Worm (Caenorhabditis elegans): ENCODE measurements around the gene C44H9.7.

C44H9.7 gene

ce11 chrV:12854766-12855165 is at the start of gene C44H9.7:
TSS of gene C44H9.7 (minus strand) at chrV:12854866.
- peak; percentile 53 for TF ChIP-seq elt-2 (tag; optimal IDR thresholded peaks at IDR 0.05)
- TF ChIP-seq pax-1 (tag; optimal IDR thresholded peaks at IDR 0.05): no peak

ce11 chrV:12904054-12904453 is 49.4 kb upstream of the C44H9.7 start, which contains the start of gene ttr-27:
TSS of gene ttr-27 (minus strand) at chrV:12904098.
- TF ChIP-seq tbx-2 (tag; optimal IDR thresholded peaks at IDR 0.05) (no peak), hlh-15 (tag; optimal IDR thresholded peaks at IDR 0.05) (no peak), ceh-31 (tag; optimal IDR thresholded peaks at IDR 0.05) (no peak), Y22D7AL.16 (tag; optimal IDR thresholded peaks at IDR 0.05) (no peak), ceh-30 (tag; optimal IDR thresholded peaks at IDR 0.05) (no peak), pros-1 (tag; optimal IDR thresholded peaks at IDR 0.05) (no peak), pha-2 (tag; optimal IDR thresholded peaks at IDR 0.05) (no peak), ttx-3 (tag; optimal IDR thresholded peaks at IDR 0.05) (no peak), ets-4 (tag; optimal IDR thresholded peaks at IDR 0.05) (no peak), ceh-14 (tag; optimal IDR thresholded peaks at IDR 0.05) (no peak)

DNA sequence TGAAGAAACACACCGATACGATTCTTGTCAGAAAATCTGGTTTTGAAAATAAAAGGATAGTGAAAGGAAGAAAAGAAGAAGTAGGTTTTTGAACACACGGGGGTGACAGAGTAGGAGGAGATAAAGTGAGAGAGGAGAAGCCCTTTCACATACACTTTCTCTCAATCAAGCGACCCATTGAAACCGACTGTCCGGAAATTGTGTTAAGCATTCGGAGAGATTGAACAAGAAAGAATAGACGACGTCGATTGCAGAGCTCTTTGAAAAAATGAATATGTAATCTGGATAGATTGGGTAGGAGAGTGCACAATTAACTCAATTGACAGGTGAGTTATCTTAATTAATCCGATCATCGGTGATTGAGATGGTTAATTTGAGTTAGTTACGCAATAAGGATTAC is 46.6 kb upstream of the C44H9.7 start:
- TF ChIP-seq unc-42 (tag; optimal IDR thresholded peaks at IDR 0.05) (peak; percentile 95), ceh-30 (tag; optimal IDR thresholded peaks at IDR 0.05) (no peak)

DNA sequence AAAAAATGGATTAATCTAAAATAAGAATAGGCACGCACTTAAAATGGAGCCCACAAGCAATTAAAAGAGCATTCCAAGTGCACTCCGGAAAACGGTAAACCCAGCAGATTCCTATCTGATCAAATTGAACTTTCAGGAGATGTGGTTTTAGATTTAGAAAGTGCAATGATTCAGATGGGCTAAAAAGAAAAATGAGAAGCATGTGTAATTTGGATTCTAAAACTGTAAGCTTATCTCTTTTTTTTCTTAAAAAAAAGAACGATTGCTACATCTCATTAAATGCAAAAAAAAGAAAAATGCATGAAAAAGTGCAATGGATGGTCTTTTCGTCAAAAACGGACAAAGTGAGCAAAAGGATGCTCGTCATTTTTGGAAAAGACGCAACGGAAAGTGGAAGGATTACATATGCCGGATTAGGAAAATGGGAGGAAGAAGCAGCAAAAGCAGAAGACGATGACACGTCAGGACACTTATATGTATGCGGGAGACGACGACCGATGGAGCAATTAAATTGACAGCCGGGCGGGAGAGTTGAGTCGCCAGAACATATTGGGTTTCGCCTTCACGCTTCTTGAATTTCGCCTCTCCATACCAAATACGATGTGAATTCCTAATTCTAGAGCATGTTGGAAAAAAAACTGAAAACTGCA is 44.0 kb upstream of the C44H9.7 start:
- TF ChIP-seq lim-6 (tag; optimal IDR thresholded peaks at IDR 0.05) (no peak), elt-2 (tag; optimal IDR thresholded peaks at IDR 0.05) (no peak), dve-1 (tag; optimal IDR thresholded peaks at IDR 0.05) (no peak), T23F11.4 (GFP tag; optimal IDR thresholded peaks at IDR 0.05) (no peak), hlh-13 (GFP tag; optimal IDR thresholded peaks at IDR 0.05) (no peak), ceh-19 (GFP tag; optimal IDR thresholded peaks at IDR 0.05) (peak; percentile 40), ceh-34 (tag; optimal IDR thresholded peaks at IDR 0.05) (peak; percentile 47)

- TF ChIP-seq ceh-48 (tag; optimal IDR thresholded peaks at IDR 0.05): no peak
- TF ChIP-seq pag-3 (tag; optimal IDR thresholded peaks at IDR 0.05; ENCODE audit: borderline replicate concordance): no peak
- no peak for TF ChIP-seq unc-55 (GFP tag; optimal IDR thresholded peaks at IDR 0.05)
- TF ChIP-seq pha-2 (tag; optimal IDR thresholded peaks at IDR 0.05): no peak
- no peak for TF ChIP-seq ceh-24 (tag; optimal IDR thresholded peaks at IDR 0.05)
- peak; percentile 55 for TF ChIP-seq pax-1 (tag; optimal IDR thresholded peaks at IDR 0.05)
- peak; percentile 92 for TF ChIP-seq unc-42 (tag; optimal IDR thresholded peaks at IDR 0.05)
- TF ChIP-seq ceh-31 (tag; optimal IDR thresholded peaks at IDR 0.05): peak; percentile 64
- TF ChIP-seq tbx-2 (tag; optimal IDR thresholded peaks at IDR 0.05): peak; percentile 27
- no peak for TF ChIP-seq pat-9 (tag; optimal IDR thresholded peaks at IDR 0.05)
Measured at ce11 chrV:12897338-12897737, 42.7 kb upstream of the C44H9.7 start.

- TF ChIP-seq unc-55 (GFP tag; optimal IDR thresholded peaks at IDR 0.05) (peak; percentile 47), nhr-11 (tag; optimal IDR thresholded peaks at IDR 0.05) (no peak), nfya-1 (tag; optimal IDR thresholded peaks at IDR 0.05) (no peak), hlh-13 (GFP tag; optimal IDR thresholded peaks at IDR 0.05) (no peak), ets-4 (tag; optimal IDR thresholded peaks at IDR 0.05) (no peak), ceh-22 (tag; optimal IDR thresholded peaks at IDR 0.05) (no peak)
Measured at ce11 chrV:12896850-12897249, 42.2 kb upstream of the C44H9.7 start.

- peak; percentile 21 for TF ChIP-seq fkh-6 (tag; optimal IDR thresholded peaks at IDR 0.05)
- no peak for TF ChIP-seq ceh-31 (tag; optimal IDR thresholded peaks at IDR 0.05)
- peak; percentile 9 for TF ChIP-seq unc-42 (tag; optimal IDR thresholded peaks at IDR 0.05)
- TF ChIP-seq hlh-8 (tag; optimal IDR thresholded peaks at IDR 0.05): peak; percentile 33
Measured at ce11 chrV:12895772-12896171, 41.1 kb upstream of the C44H9.7 start, which contains the start of gene ttbk-7. TSS of gene ttbk-7 (minus strand) at chrV:12895872.
